Fruit fly (Drosophila melanogaster) whole organism, embryonic: Measurements from ENCODE around the gene Prx4.

Experiments used
- Aef1 ChIP-seq: fragments of 200-800 bp; sonication (Bioruptor generic); IDR thresholded peaks from 3 replicates; pipeline ENCODE4 v1.3.6; 2022; ENCODE audit warnings: missing biosample characterization, missing genetic modification characterization
- Asciz ChIP-seq: fragments of 200-800 bp; sonication (Bioruptor generic); optimal IDR thresholded peaks from 2 replicates; lab custom pipeline; 2017; ENCODE audit warnings: missing biosample characterization, mild to moderate bottlenecking, missing genetic modification characterization, missing genetic modification reagents
- Atf3 ChIP-seq: fragments of 200-800 bp; sonication (Bioruptor generic); optimal IDR thresholded peaks from 3 replicates; lab custom pipeline; 2016; ENCODE audit warnings: missing biosample characterization, missing genetic modification characterization
- Blimp-1 ChIP-seq: fragments of 200-800 bp; sonication (Bioruptor generic); optimal IDR thresholded peaks from 3 replicates; lab custom pipeline; 2018; ENCODE audit warnings: missing biosample characterization, missing genetic modification characterization, mild to moderate bottlenecking, moderate library complexity, missing genetic modification reagents
- CG10366 ChIP-seq: fragments of 200-800 bp; sonication (Bioruptor generic); IDR thresholded peaks from 2 replicates; pipeline ENCODE4 v1.3.6; 2022; ENCODE audit warnings: missing biosample characterization, missing genetic modification characterization
- CG10431 ChIP-seq: fragments of 200-800 bp; sonication (Bioruptor generic); optimal IDR thresholded peaks from 3 replicates; lab custom pipeline; 2018; ENCODE audit warnings: missing biosample characterization, mild to moderate bottlenecking, missing genetic modification characterization
- CG12071 ChIP-seq: fragments of 200-800 bp; sonication (Bioruptor generic); optimal IDR thresholded peaks from 3 replicates; lab custom pipeline; 2018; ENCODE audit warnings: missing biosample characterization, mild to moderate bottlenecking, missing genetic modification characterization
- CG16815 ChIP-seq: fragments of 200-800 bp; sonication (Bioruptor generic); optimal IDR thresholded peaks from 3 replicates; lab custom pipeline; 2017; ENCODE audit warnings: missing biosample characterization, mild to moderate bottlenecking, missing genetic modification characterization
- CG18599 ChIP-seq: fragments of 200-800 bp; sonication (Bioruptor generic); optimal IDR thresholded peaks from 3 replicates; lab custom pipeline; 2017; ENCODE audit warnings: missing biosample characterization, missing genetic modification characterization, mild to moderate bottlenecking, moderate library complexity, missing genetic modification reagents
- CG30020 ChIP-seq: fragments of 200-800 bp; optimal IDR thresholded peaks from 2 replicates; lab custom pipeline; 2019; ENCODE audit warnings: missing biosample characterization, mild to moderate bottlenecking, missing genetic modification characterization, moderate library complexity
- CG31441 ChIP-seq: fragments of 200-800 bp; sonication (Bioruptor generic); IDR thresholded peaks from 2 replicates; pipeline ENCODE4 v1.3.6; 2022; ENCODE audit warnings: missing biosample characterization, missing genetic modification characterization
- CG32772 ChIP-seq: fragments of 200-800 bp; sonication (Bioruptor generic); IDR thresholded peaks from 2 replicates; pipeline ENCODE4 v1.3.6; 2022; ENCODE audit warnings: missing biosample characterization, missing genetic modification characterization
- CG34376 ChIP-seq: fragments of 200-800 bp; sonication (Bioruptor generic); optimal IDR thresholded peaks from 2 replicates; lab custom pipeline; 2018; ENCODE audit warnings: missing biosample characterization, mild to moderate bottlenecking, missing genetic modification characterization
- CG3726 ChIP-seq: fragments of 200-800 bp; sonication (Bioruptor generic); IDR thresholded peaks from 3 replicates; pipeline ENCODE4, ENCODE4 v1.3.6; 2022; ENCODE audit warnings: missing biosample characterization, missing genetic modification characterization
- CG6683 ChIP-seq: fragments of 200-800 bp; sonication (Bioruptor generic); optimal IDR thresholded peaks from 2 replicates; lab custom pipeline; 2017; ENCODE audit warnings: missing biosample characterization, mild to moderate bottlenecking, missing genetic modification characterization, missing genetic modification reagents
- CG6813 ChIP-seq: fragments of 200-800 bp; sonication (Bioruptor generic); optimal IDR thresholded peaks from 2 replicates; lab custom pipeline; 2017; ENCODE audit warnings: missing biosample characterization, missing genetic modification characterization, mild to moderate bottlenecking, moderate library complexity, missing genetic modification reagents
- CG8924 ChIP-seq: fragments of 200-800 bp; optimal IDR thresholded peaks from 3 replicates; lab custom pipeline; 2019; ENCODE audit warnings: missing biosample characterization, mild to moderate bottlenecking, missing genetic modification characterization, moderate library complexity
- Dfd ChIP-seq, 2 experiments: fragments of >200 bp; optimal IDR thresholded peaks; 2 replicates each; lab custom pipeline; 2017; ENCODE audit warnings: missing biosample characterization in 2 of 2, missing genetic modification characterization in 2 of 2
- Dip3 ChIP-seq: fragments of 200-800 bp; sonication (Bioruptor generic); optimal IDR thresholded peaks from 3 replicates; lab custom pipeline; 2016; ENCODE audit warnings: missing biosample characterization, missing genetic modification characterization
- Dll ChIP-seq: fragments of 200-800 bp; sonication (Bioruptor generic); IDR thresholded peaks from 4 replicates; pipeline ENCODE4 v1.3.6; 2022; ENCODE audit warnings: missing biosample characterization, missing genetic modification characterization; ENCODE audit not compliant: partially characterized antibody
- Gsc ChIP-seq: fragments of 200-800 bp; sonication (Bioruptor generic); IDR thresholded peaks from 2 replicates; pipeline ENCODE4 v1.3.6; 2022; ENCODE audit warnings: missing biosample characterization, missing genetic modification characterization
- PHDP ChIP-seq: fragments of 200-800 bp; sonication (Bioruptor generic); optimal IDR thresholded peaks from 3 replicates; lab custom pipeline; 2018; ENCODE audit warnings: missing biosample characterization, mild to moderate bottlenecking, missing genetic modification characterization, moderate library complexity
- Sin3A ChIP-seq: fragments of >200 bp; optimal IDR thresholded peaks from 2 replicates; lab custom pipeline; 2018
- Ssrp ChIP-seq: fragments of 200-800 bp; sonication (Bioruptor generic); optimal IDR thresholded peaks from 2 replicates; lab custom pipeline; 2018; ENCODE audit warnings: missing biosample characterization, mild to moderate bottlenecking, missing genetic modification characterization, moderate library complexity
- Stat92E ChIP-seq, 3 experiments: fragments of >200 bp in 2 of 3; fragments of 200-800 bp in 1 of 3; sonication (Bioruptor generic) in 1 of 3; optimal IDR thresholded peaks; 2 replicates each; lab custom pipeline; 2017 to 2019; ENCODE audit warnings: missing biosample characterization in 3 of 3, missing genetic modification characterization in 3 of 3, mild to moderate bottlenecking in 1 of 3, moderate library complexity in 1 of 3
- ara ChIP-seq: fragments of 200-800 bp; sonication (Bioruptor generic); IDR thresholded peaks from 2 replicates; pipeline ENCODE4 v1.3.6; 2022; ENCODE audit warnings: missing biosample characterization, missing genetic modification characterization
- ash1 ChIP-seq: fragments of 200-800 bp; sonication (Bioruptor generic); optimal IDR thresholded peaks from 2 replicates; lab custom pipeline; 2018; ENCODE audit warnings: missing biosample characterization, mild to moderate bottlenecking, missing genetic modification characterization
- bbx ChIP-seq: fragments of 200-800 bp; sonication (Bioruptor generic); IDR thresholded peaks from 2 replicates; pipeline ENCODE4 v1.3.6; 2022; ENCODE audit warnings: missing biosample characterization, missing genetic modification characterization; ENCODE audit not compliant: partially characterized antibody
- crol ChIP-seq: fragments of 200-800 bp; sonication (Bioruptor generic); IDR thresholded peaks from 2 replicates; pipeline ENCODE4 v1.3.6; 2022; ENCODE audit warnings: missing biosample characterization, missing genetic modification characterization
- dmrt11E ChIP-seq: fragments of 200-800 bp; sonication (Bioruptor generic); optimal IDR thresholded peaks from 3 replicates; lab custom pipeline; 2018; ENCODE audit warnings: missing biosample characterization, mild to moderate bottlenecking, missing genetic modification characterization, moderate library complexity
- dysf ChIP-seq: fragments of 200-800 bp; sonication (Bioruptor generic); IDR thresholded peaks from 3 replicates; pipeline ENCODE4 v1.3.6; 2022; ENCODE audit warnings: missing biosample characterization, missing genetic modification characterization
- ewg ChIP-seq: fragments of 200-800 bp; sonication (Bioruptor generic); optimal IDR thresholded peaks from 3 replicates; lab custom pipeline; 2017; ENCODE audit warnings: mild to moderate bottlenecking, missing biosample characterization, missing genetic modification reagents, missing genetic modification characterization
- exex ChIP-seq: fragments of 200-800 bp; sonication (Bioruptor generic); optimal IDR thresholded peaks from 4 replicates; lab custom pipeline; 2018; ENCODE audit warnings: missing biosample characterization, mild to moderate bottlenecking, missing genetic modification characterization, moderate library complexity
- hkb ChIP-seq, 2 experiments: fragments of 200-800 bp in 1 of 2; fragments of >200 bp in 1 of 2; sonication (Bioruptor generic) in 1 of 2; IDR thresholded peaks in 1 of 2; optimal IDR thresholded peaks in 1 of 2; 2 replicates each; pipeline versions ENCODE4 v1.3.6 to Lab custom; 2017 to 2022; ENCODE audit warnings: missing biosample characterization in 1 of 2, missing genetic modification characterization in 1 of 2
- jing ChIP-seq: fragments of 200-800 bp; sonication (Bioruptor generic); optimal IDR thresholded peaks from 2 replicates; lab custom pipeline; 2018; ENCODE audit warnings: missing biosample characterization, mild to moderate bottlenecking, missing genetic modification characterization
- kah ChIP-seq: fragments of 200-800 bp; sonication (Bioruptor generic); optimal IDR thresholded peaks from 2 replicates; lab custom pipeline; 2018; ENCODE audit warnings: missing biosample characterization, mild to moderate bottlenecking, missing genetic modification characterization
- ken ChIP-seq: fragments of 200-800 bp; sonication (Bioruptor generic); IDR thresholded peaks from 3 replicates; pipeline ENCODE4 v1.3.6; 2022; ENCODE audit warnings: missing biosample characterization, missing genetic modification characterization
- knrl ChIP-seq: fragments of 200-800 bp; sonication (Bioruptor generic); IDR thresholded peaks from 3 replicates; pipeline ENCODE4 v1.3.6; 2022; ENCODE audit warnings: missing biosample characterization, missing genetic modification characterization; ENCODE audit not compliant: partially characterized antibody
- lmd ChIP-seq: fragments of 200-800 bp; sonication (Bioruptor generic); IDR thresholded peaks from 2 replicates; pipeline ENCODE4 v1.3.6; 2022; ENCODE audit warnings: missing biosample characterization, missing genetic modification characterization
- pho ChIP-seq: fragments of 200-800 bp; sonication (Bioruptor generic); optimal IDR thresholded peaks from 2 replicates; lab custom pipeline; 2016; ENCODE audit warnings: missing biosample characterization, missing genetic modification characterization
- pnt ChIP-seq: fragments of 200-800 bp; sonication (Bioruptor generic); optimal IDR thresholded peaks from 3 replicates; lab custom pipeline; 2016; ENCODE audit warnings: missing biosample characterization, missing genetic modification characterization
- ranshi ChIP-seq: fragments of 200-800 bp; sonication (Bioruptor generic); IDR thresholded peaks from 2 replicates; pipeline ENCODE4 v1.3.6; 2022; ENCODE audit warnings: missing biosample characterization, missing genetic modification characterization
- row ChIP-seq: fragments of 200-800 bp; sonication (Bioruptor generic); IDR thresholded peaks from 3 replicates; pipeline ENCODE4 v1.3.6; 2022; ENCODE audit warnings: missing biosample characterization, missing genetic modification characterization
- run ChIP-seq: fragments of 200-800 bp; sonication (Bioruptor generic); optimal IDR thresholded peaks from 3 replicates; lab custom pipeline; 2018; ENCODE audit warnings: missing biosample characterization, mild to moderate bottlenecking, missing genetic modification characterization
- sens ChIP-seq: fragments of 200-800 bp; sonication (Bioruptor generic); peaks from one replicate; lab custom pipeline; 2016; ENCODE audit warnings: missing biosample characterization, missing genetic modification characterization
- sisA ChIP-seq: fragments of 200-800 bp; sonication (Bioruptor generic); IDR thresholded peaks from 2 replicates; pipeline ENCODE4 v1.3.6; 2022; ENCODE audit warnings: missing biosample characterization, missing genetic modification characterization
- sr ChIP-seq: fragments of 200-800 bp; sonication (Bioruptor generic); IDR thresholded peaks from 3 replicates; pipeline ENCODE4 v1.3.6; 2022; ENCODE audit warnings: missing biosample characterization, missing genetic modification characterization
- ttk ChIP-seq: fragments of 200-800 bp; sonication (Bioruptor generic); IDR thresholded peaks from 2 replicates; pipeline ENCODE4 v2.1.2; 2022; ENCODE audit warnings: missing biosample characterization, missing genetic modification characterization
- yki ChIP-seq: fragments of >200 bp; optimal IDR thresholded peaks from 3 replicates; lab custom pipeline; 2018

The Prx4 gene

dm6 chr3L:3071675-3072583 is 29.8 kb downstream of the Prx4 start (continued):
- no peak for TF ChIP-seq CG10366 (GFP tag; lab: Robert Waterston, UW)
- no peak for TF ChIP-seq ranshi
- TF ChIP-seq CG32772, result no peak
- no peak for TF ChIP-seq CG12071 (GFP tag; lab: Kevin White, UChicago)
- no peak for TF ChIP-seq hkb (optimal IDR thresholded peaks at IDR 0.05; lab: Kevin White, UChicago)
- 0 out of 2 replicates have a peak, but pooled peaks have one; percentile 8 for TF ChIP-seq hkb (GFP tag; IDR thresholded peaks at IDR 0.05; lab: Robert Waterston, UW)
- no peak for TF ChIP-seq pnt (GFP tag; lab: Kevin White, UChicago)
- TF ChIP-seq pho (GFP tag; lab: Kevin White, UChicago), result no peak
- peak; percentile 48 for TF ChIP-seq CG8924 (tag; lab: Kevin White, UChicago)
- peak; percentile 23 for TF ChIP-seq PHDP
- TF ChIP-seq knrl, result no peak
- TF ChIP-seq jing (GFP tag; lab: Kevin White, UChicago), result no peak
- no peak for TF ChIP-seq lmd (GFP tag; lab: Robert Waterston, UW)
- no peak for TF ChIP-seq ara (GFP tag; lab: Robert Waterston, UW)
- TF ChIP-seq Blimp-1 (GFP tag; lab: Kevin White, UChicago), result no peak
- no peak for TF ChIP-seq Ssrp (tag; lab: Kevin White, UChicago)
- TF ChIP-seq Gsc, result no peak
- no peak for TF ChIP-seq Dfd (GFP tag; optimal IDR thresholded peaks at IDR 0.05; lab: Kevin White, UChicago)
- TF ChIP-seq Dll (GFP tag; lab: Robert Waterston, UW), result no peak
- no peak for TF ChIP-seq Atf3 (GFP tag; lab: Kevin White, UChicago)
- TF ChIP-seq CG10431 (GFP tag; lab: Kevin White, UChicago), result peak; percentile 56
- no peak for TF ChIP-seq ken (GFP tag; lab: Robert Waterston, UW)
- no peak for TF ChIP-seq dmrt11E (tag; lab: Kevin White, UChicago)
- no peak for TF ChIP-seq exex (tag; lab: Kevin White, UChicago)
- TF ChIP-seq ttk (GFP tag; lab: Robert Waterston, UW), result no peak
- TF ChIP-seq sisA (GFP tag; lab: Robert Waterston, UW), result no peak
- no peak for TF ChIP-seq CG30020 (tag; lab: Kevin White, UChicago)
- TF ChIP-seq Stat92E (GFP tag; optimal IDR thresholded peaks at IDR 0.05; lab: Kevin White, UChicago), result no peak
- TF ChIP-seq CG18599, result peak; percentile 66
- peak; percentile 32 for TF ChIP-seq kah (GFP tag; lab: Kevin White, UChicago)
- TF ChIP-seq dysf (GFP tag; lab: Robert Waterston, UW), result no peak
- TF ChIP-seq sr (GFP tag; lab: Robert Waterston, UW), result no peak
- no peak for TF ChIP-seq Asciz (GFP tag; lab: Kevin White, UChicago)
- TF ChIP-seq Aef1, result no peak
- TF ChIP-seq ash1 (GFP tag; lab: Kevin White, UChicago), result no peak
- no peak for TF ChIP-seq Sin3A (lab: Kevin White, UChicago)
- TF ChIP-seq CG34376 (GFP tag; lab: Kevin White, UChicago), result no peak
- no peak for TF ChIP-seq CG31441 (GFP tag; lab: Robert Waterston, UW)
- TF ChIP-seq run, result no peak
- no peak for TF ChIP-seq Dip3 (GFP tag; lab: Kevin White, UChicago)
- TF ChIP-seq yki (lab: Kevin White, UChicago), result no peak
- TF ChIP-seq sens (GFP tag; lab: Kevin White, UChicago), result peak; percentile 62
- TF ChIP-seq crol (GFP tag; lab: Robert Waterston, UW), result peak; percentile 90
- TF ChIP-seq CG16815 (GFP tag; lab: Kevin White, UChicago), result no peak
- TF ChIP-seq CG6813 (GFP tag; lab: Kevin White, UChicago), result peak; percentile 8
- TF ChIP-seq CG3726 (GFP tag; lab: Robert Waterston, UW), result no peak
- TF ChIP-seq CG6683 (GFP tag; lab: Kevin White, UChicago), result no peak
- no peak for TF ChIP-seq row (GFP tag; lab: Robert Waterston, UW)
- 0 out of 2 replicates have a peak, but pooled peaks have one; percentile 32 for TF ChIP-seq bbx
- TF ChIP-seq ewg, result no peak
